Worm (Caenorhabditis elegans) whole organism, L1 larva: ENCODE data around the gene T27D12.6.

ENCODE experiments used
- F16B12.6 ChIP-seq: fragments of 150-350 bp; optimal IDR thresholded peaks from 2 replicates; lab custom pipeline; 2014; ENCODE audit warnings: missing biosample characterization, missing genetic modification characterization
- aha-1 ChIP-seq: fragments of 150-350 bp; optimal IDR thresholded peaks from 2 replicates; lab custom pipeline; 2014; ENCODE audit warnings: missing biosample characterization, missing genetic modification characterization
- alr-1 ChIP-seq: fragments of 200-800 bp; sonication (Bioruptor generic); optimal IDR thresholded peaks from 2 replicates; lab custom pipeline; 2018; ENCODE audit warnings: borderline replicate concordance, mild to moderate bottlenecking, missing genetic modification characterization, missing compliant biosample characterization
- ama-1 ChIP-seq: fragments of 150-350 bp; optimal IDR thresholded peaks from 2 replicates; lab custom pipeline; 2014
- blmp-1 ChIP-seq: fragments of 150-350 bp; optimal IDR thresholded peaks from 2 replicates; lab custom pipeline; 2014; ENCODE audit warnings: missing biosample characterization, missing genetic modification characterization
- efl-1 ChIP-seq, 4 experiments: fragments of 150-350 bp; optimal IDR thresholded peaks in 3 of 4; peaks in 1 of 4; 1 replicate in 1 of 4; 2 replicates in 3 of 4; lab custom pipeline; 2014; ENCODE audit warnings: missing biosample characterization in 2 of 4, missing genetic modification characterization in 2 of 4, missing genetic modification reagents in 2 of 4
- elt-2 ChIP-seq: sonication (generic microtip); optimal IDR thresholded peaks from 2 replicates; lab custom pipeline; 2016; ENCODE audit warnings: missing genetic modification characterization, mild to moderate bottlenecking, inconsistent platforms, missing compliant biosample characterization, missing genetic modification reagents
- elt-3 ChIP-seq, 6 experiments: fragments of 150-350 bp in 1 of 6; sonication (generic microtip); optimal IDR thresholded peaks; 2 replicates each; lab custom pipeline; 2017 to 2018; ENCODE audit warnings: missing biosample characterization in 6 of 6, missing genetic modification characterization in 6 of 6, inconsistent platforms in 1 of 6
- fkh-4 ChIP-seq: sonication (generic microtip); optimal IDR thresholded peaks from 2 replicates; lab custom pipeline; 2016; ENCODE audit warnings: missing compliant biosample characterization, missing genetic modification characterization, borderline replicate concordance
- grh-1 ChIP-seq: fragments of 200-800 bp; sonication (Bioruptor generic); IDR thresholded peaks from 2 replicates; pipeline ENCODE4 v1.3.6; 2022; ENCODE audit warnings: missing genetic modification reagents, missing genetic modification characterization, missing compliant biosample characterization
- hpl-2 ChIP-seq: fragments of 150-350 bp; optimal IDR thresholded peaks from 2 replicates; lab custom pipeline; 2014; ENCODE audit warnings: missing biosample characterization, missing genetic modification reagents, missing genetic modification characterization
- lin-14 ChIP-seq: fragments of 200-800 bp; sonication (Bioruptor generic); optimal IDR thresholded peaks from 2 replicates; lab custom pipeline; 2018; ENCODE audit warnings: mild to moderate bottlenecking, missing genetic modification characterization, moderate library complexity, missing compliant biosample characterization
- lin-39 ChIP-seq: fragments of 150-350 bp; optimal IDR thresholded peaks from 2 replicates; lab custom pipeline; 2014; ENCODE audit warnings: missing biosample characterization, missing genetic modification reagents, missing genetic modification characterization
- lsy-2 ChIP-seq, 2 experiments: fragments of 150-350 bp; optimal IDR thresholded peaks; 2 replicates each; lab custom pipeline; 2014; ENCODE audit warnings: missing biosample characterization in 2 of 2, missing genetic modification characterization in 2 of 2
- mab-9 ChIP-seq: fragments of 200-800 bp; sonication (Bioruptor generic); IDR thresholded peaks from 2 replicates; pipeline ENCODE4 v1.3.6; 2022; ENCODE audit warnings: missing genetic modification reagents, missing genetic modification characterization, missing compliant biosample characterization
- mdl-1 ChIP-seq, 2 experiments: fragments of 150-350 bp; optimal IDR thresholded peaks; 2 replicates each; lab custom pipeline; 2014 to 2017; ENCODE audit warnings: missing biosample characterization in 2 of 2, missing genetic modification characterization in 2 of 2, inconsistent platforms in 1 of 2
- mef-2 ChIP-seq: fragments of 150-350 bp; optimal IDR thresholded peaks from 2 replicates; lab custom pipeline; 2014; ENCODE audit warnings: missing biosample characterization, missing genetic modification characterization
- nhr-28 ChIP-seq: fragments of 150-350 bp; optimal IDR thresholded peaks from 2 replicates; lab custom pipeline; 2014; ENCODE audit warnings: missing biosample characterization, missing genetic modification characterization
- nhr-71 ChIP-seq: sonication (generic microtip); optimal IDR thresholded peaks from 2 replicates; lab custom pipeline; 2016; ENCODE audit warnings: mild to moderate bottlenecking, missing genetic modification characterization, moderate library complexity, missing compliant biosample characterization
- nhr-76 ChIP-seq: sonication (generic microtip); optimal IDR thresholded peaks from 2 replicates; lab custom pipeline; 2017; ENCODE audit warnings: missing biosample characterization, missing genetic modification characterization
- nhr-84 ChIP-seq: sonication (generic microtip); optimal IDR thresholded peaks from 2 replicates; lab custom pipeline; 2017; ENCODE audit warnings: missing biosample characterization, missing genetic modification characterization
- nhr-85 ChIP-seq: sonication (generic microtip); peaks from one replicate; lab custom pipeline; 2016; ENCODE audit warnings: missing genetic modification characterization, inconsistent platforms, missing compliant biosample characterization
- skn-1 ChIP-seq: fragments of 150-350 bp; optimal IDR thresholded peaks from 2 replicates; lab custom pipeline; 2014; ENCODE audit warnings: missing biosample characterization, missing genetic modification characterization
- sptf-1 ChIP-seq: fragments of 150-350 bp; optimal IDR thresholded peaks from 2 replicates; lab custom pipeline; 2014; ENCODE audit warnings: missing biosample characterization, missing genetic modification characterization
- swsn-7 ChIP-seq: sonication (generic microtip); optimal IDR thresholded peaks from 2 replicates; lab custom pipeline; 2016; ENCODE audit warnings: missing genetic modification characterization, missing compliant biosample characterization
- unc-130 ChIP-seq: fragments of 150-350 bp; optimal IDR thresholded peaks from 2 replicates; lab custom pipeline; 2017; ENCODE audit warnings: missing biosample characterization, missing genetic modification characterization, inconsistent platforms
- unc-30 ChIP-seq: sonication (generic microtip); optimal IDR thresholded peaks from 2 replicates; lab custom pipeline; 2017; ENCODE audit warnings: missing biosample characterization, missing genetic modification characterization
- xbp-1 ChIP-seq: sonication (generic microtip); optimal IDR thresholded peaks from 2 replicates; lab custom pipeline; 2016; ENCODE audit warnings: missing genetic modification characterization, missing compliant biosample characterization
- ztf-11 ChIP-seq, 2 experiments: sonication (generic microtip); optimal IDR thresholded peaks; 2 replicates each; lab custom pipeline; 2016 to 2017; ENCODE audit warnings: missing genetic modification characterization in 2 of 2, missing biosample characterization in 1 of 2, missing compliant biosample characterization in 1 of 2
- ztf-4 ChIP-seq: fragments of 150-350 bp; optimal IDR thresholded peaks from 2 replicates; lab custom pipeline; 2014; ENCODE audit warnings: missing biosample characterization, missing genetic modification characterization

Gene T27D12.6

ce11 chrII:11835208-11835607 lies at the start of gene T27D12.6:
Gene T27D12.6, plus strand, starts transcription at chrII:11835508.
- TF ChIP-seq ztf-11 (tag; optimal IDR thresholded peaks at IDR 0.05; lab: Kevin White, UChicago), result no peak
- TF ChIP-seq efl-1 (optimal IDR thresholded peaks at IDR 0.05; lab: Kevin White, UChicago), result no peak
- no peak for TF ChIP-seq efl-1 (GFP tag; optimal IDR thresholded peaks at IDR 0.05 in 1 of 2; lab: Kevin White, UChicago)
- TF ChIP-seq nhr-28 (tag; lab: Kevin White, UChicago), result no peak
- TF ChIP-seq nhr-85 (tag; lab: Kevin White, UChicago), result peak; percentile 78
- no peak for TF ChIP-seq xbp-1 (tag; lab: Kevin White, UChicago)
- TF ChIP-seq elt-3 (tag; optimal IDR thresholded peaks at IDR 0.05; lab: Kevin White, UChicago), result no peak
- no peak for TF ChIP-seq nhr-71 (tag; lab: Kevin White, UChicago)

ce11 chrII:11788025-11788424 lies 47.3 kb upstream of the T27D12.6 start:
- no peak for TF ChIP-seq lin-39
- TF ChIP-seq efl-1 (optimal IDR thresholded peaks at IDR 0.05; lab: Kevin White, UChicago), result no peak
- peak in 1 of 2 experiments; percentile 64 for TF ChIP-seq efl-1 (GFP tag; optimal IDR thresholded peaks at IDR 0.05 in 1 of 2; lab: Kevin White, UChicago)

- no peak for TF ChIP-seq hpl-2 (GFP tag; lab: Kevin White, UChicago)
- no peak for TF ChIP-seq skn-1 (tag; lab: Kevin White, UChicago)
- no peak for TF ChIP-seq F16B12.6 (tag; lab: Kevin White, UChicago)
These were observed 44.9 kb upstream of the T27D12.6 start, which contains the start of gene F43G6.4 for ce11 chrII:11790458-11790857. Gene F43G6.4, plus strand, starts transcription at chrII:11790758.

- no peak for TF ChIP-seq mdl-1 (tag; optimal IDR thresholded peaks at IDR 0.05; lab: Kevin White, UChicago)
- TF ChIP-seq nhr-85 (tag; lab: Kevin White, UChicago), result peak; percentile 75
- peak; percentile 3 for TF ChIP-seq lin-39
These were observed 40.9 kb upstream of the T27D12.6 start for ce11 chrII:11794392-11794791.

- TF ChIP-seq sptf-1 (tag; lab: Kevin White, UChicago) (no peak), elt-2 (tag; lab: Kevin White, UChicago) (peak; percentile 78)
These were observed 38.1 kb upstream of the T27D12.6 start for ce11 chrII:11797194-11797593.

ce11 chrII:11798737-11799136 lies 36.6 kb upstream of the T27D12.6 start, which contains the start of gene hda-5:
Gene hda-5, plus strand, starts transcription at chrII:11799037.
- TF ChIP-seq mab-9 (GFP tag; lab: Robert Waterston, UW) (no peak), ztf-11 (tag; optimal IDR thresholded peaks at IDR 0.05; lab: Kevin White, UChicago) (no peak), aha-1 (tag; lab: Kevin White, UChicago) (no peak), mef-2 (no peak), lsy-2 (tag; optimal IDR thresholded peaks at IDR 0.05; lab: Kevin White, UChicago) (no peak), F16B12.6 (tag; lab: Kevin White, UChicago) (no peak), efl-1 (optimal IDR thresholded peaks at IDR 0.05; lab: Kevin White, UChicago) (no peak), efl-1 (GFP tag; optimal IDR thresholded peaks at IDR 0.05 in 1 of 2; lab: Kevin White, UChicago) (no peak), ama-1 (lab: Kevin White, UChicago) (no peak), unc-130 (tag; lab: Kevin White, UChicago) (no peak), nhr-84 (tag; lab: Kevin White, UChicago) (no peak), blmp-1 (no peak), hpl-2 (GFP tag; lab: Kevin White, UChicago) (no peak), grh-1 (no peak), fkh-4 (tag; lab: Kevin White, UChicago) (no peak), ztf-4 (tag; lab: Kevin White, UChicago) (no peak), swsn-7 (tag; lab: Kevin White, UChicago) (no peak), lin-14 (GFP tag; lab: Kevin White, UChicago) (no peak), unc-30 (tag; lab: Kevin White, UChicago) (no peak), alr-1 (tag; lab: Kevin White, UChicago) (no peak), nhr-76 (tag; lab: Kevin White, UChicago) (no peak)
